Worm (Caenorhabditis elegans): ENCODE results near the gene gcy-7.

gcy-7 gene

DNA sequence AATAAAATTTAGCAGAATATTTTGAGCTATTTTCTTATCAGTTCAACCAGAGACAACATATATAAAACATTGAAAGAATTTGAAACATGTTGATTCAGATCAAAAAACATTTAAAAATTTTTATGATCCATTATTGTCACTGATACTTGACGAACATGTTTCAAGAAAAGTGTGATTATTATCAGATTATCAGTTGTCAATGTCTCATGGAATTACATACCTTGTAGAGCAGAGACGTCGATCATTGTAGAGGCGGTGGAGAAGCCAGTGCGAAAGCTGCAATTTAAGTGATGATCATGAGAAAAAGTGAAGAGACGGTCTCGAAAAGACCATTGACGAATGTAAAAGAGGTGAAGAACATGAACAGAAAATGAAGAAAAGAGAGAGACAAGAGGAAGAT is 15.2 kb downstream of the gcy-7 start, which contains the start of gene F52E1.9 (continued):
- TF ChIP-seq ceh-32 (tag; optimal IDR thresholded peaks at IDR 0.05; ENCODE audit: poor library complexity) (no peak), nhr-48 (tag; optimal IDR thresholded peaks at IDR 0.05) (peak; percentile 17), php-3 (GFP tag; IDR thresholded peaks at IDR 0.05) (peak; percentile 96), nhr-102 (tag; optimal IDR thresholded peaks at IDR 0.05) (peak; percentile 0)

ce11 chrV:8403152-8403551 is 16.0 kb downstream of the gcy-7 start:
- TF ChIP-seq mes-2 (tag; optimal IDR thresholded peaks at IDR 0.05; ENCODE audit: poor library complexity, severe bottlenecking) (peak; percentile 33), lin-1 (GFP tag; IDR thresholded peaks at IDR 0.05) (0 out of 2 replicates have a peak, but pooled peaks have one; percentile 43), nhr-28 (tag; optimal IDR thresholded peaks at IDR 0.05) (peak; percentile 7), fkh-10 (GFP tag; optimal IDR thresholded peaks at IDR 0.05) (no peak), hlh-30 (tag; optimal IDR thresholded peaks at IDR 0.05; ENCODE audit: insufficient read depth) (peak; percentile 73), cey-2 (tag; optimal IDR thresholded peaks at IDR 0.05; ENCODE audit: borderline replicate concordance, insufficient read depth) (peak; percentile 8), zfp-2 (tag; optimal IDR thresholded peaks at IDR 0.05) (no peak), aha-1 (tag) (no peak), daf-16 (GFP tag; optimal IDR thresholded peaks at IDR 0.05) (no peak), daf-16 (tag; optimal IDR thresholded peaks at IDR 0.05) (peak; percentile 37), madf-9 (GFP tag; conservative IDR thresholded peaks at IDR 0.05) (no peak), dve-1 (tag; optimal IDR thresholded peaks at IDR 0.05; ENCODE audit: insufficient read depth) (peak; percentile 46), T26A8.4 (GFP tag; IDR thresholded peaks at IDR 0.05) (no peak), hif-1 (tag; optimal IDR thresholded peaks at IDR 0.05) (peak in 1 of 2 experiments; percentile 35), daf-19 (GFP tag; conservative IDR thresholded peaks at IDR 0.05) (no peak), mxl-3 (GFP tag; optimal IDR thresholded peaks at IDR 0.05) (peak; percentile 41), hlh-11 (tag; optimal IDR thresholded peaks at IDR 0.05) (peak; percentile 80), rbr-2 (tag; optimal IDR thresholded peaks at IDR 0.05) (no peak), nhr-25 (tag; optimal IDR thresholded peaks at IDR 0.05; ENCODE audit: borderline replicate concordance, insufficient read depth) (no peak), pqm-1 (tag; optimal IDR thresholded peaks at IDR 0.05) (peak; percentile 32), mdl-1 (tag; optimal IDR thresholded peaks at IDR 0.05) (peak in 1 of 2 experiments; percentile 64), Y75B8A.6 (GFP tag; IDR thresholded peaks at IDR 0.05) (no peak), mdt-29 (GFP tag; IDR thresholded peaks at IDR 0.05) (no peak), tra-1 (GFP tag; IDR thresholded peaks at IDR 0.05) (0 out of 2 replicates have a peak, but pooled peaks have one; percentile 47), dmd-6 (GFP tag; IDR thresholded peaks at IDR 0.05) (peak; percentile 60)

DNA sequence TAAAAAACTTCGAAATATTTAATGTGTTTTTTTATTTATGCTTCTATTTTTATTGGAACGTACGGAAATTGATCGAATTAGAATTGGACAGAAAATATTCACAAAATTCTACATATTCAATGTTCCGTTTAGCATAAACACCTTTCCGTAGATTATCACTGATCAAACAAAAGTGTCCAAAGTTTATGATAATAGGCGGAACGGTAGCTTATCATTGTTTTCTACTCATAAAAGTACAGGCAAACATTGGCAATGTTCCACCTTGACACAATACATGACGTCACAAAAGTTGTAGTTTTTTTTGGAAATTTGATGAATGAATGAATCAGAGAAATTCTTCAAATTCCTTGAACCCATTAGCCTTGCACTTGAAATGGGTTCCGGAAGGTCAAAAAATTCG is 16.8 kb downstream of the gcy-7 start:
- no peak for TF ChIP-seq lsy-2 (tag; optimal IDR thresholded peaks at IDR 0.05)
- TF ChIP-seq nhr-42 (GFP tag; IDR thresholded peaks at IDR 0.05) = no peak
- TF ChIP-seq zfp-2 (tag; optimal IDR thresholded peaks at IDR 0.05) = no peak
- peak; percentile 41 for TF ChIP-seq dve-1 (tag; optimal IDR thresholded peaks at IDR 0.05; ENCODE audit: insufficient read depth)
- no peak for TF ChIP-seq daf-16 (GFP tag; optimal IDR thresholded peaks at IDR 0.05)
- TF ChIP-seq daf-16 (tag; optimal IDR thresholded peaks at IDR 0.05) = peak; percentile 55
- TF ChIP-seq hlh-11 (tag; optimal IDR thresholded peaks at IDR 0.05) = peak; percentile 27
- TF ChIP-seq skn-1 (tag; optimal IDR thresholded peaks at IDR 0.05) = no peak
- TF ChIP-seq F49E8.2 (tag; optimal IDR thresholded peaks at IDR 0.05; ENCODE audit: borderline replicate concordance) = no peak
- peak; percentile 4 for TF ChIP-seq pqm-1 (tag; optimal IDR thresholded peaks at IDR 0.05)
- TF ChIP-seq mep-1 (tag; optimal IDR thresholded peaks at IDR 0.05) = no peak

DNA sequence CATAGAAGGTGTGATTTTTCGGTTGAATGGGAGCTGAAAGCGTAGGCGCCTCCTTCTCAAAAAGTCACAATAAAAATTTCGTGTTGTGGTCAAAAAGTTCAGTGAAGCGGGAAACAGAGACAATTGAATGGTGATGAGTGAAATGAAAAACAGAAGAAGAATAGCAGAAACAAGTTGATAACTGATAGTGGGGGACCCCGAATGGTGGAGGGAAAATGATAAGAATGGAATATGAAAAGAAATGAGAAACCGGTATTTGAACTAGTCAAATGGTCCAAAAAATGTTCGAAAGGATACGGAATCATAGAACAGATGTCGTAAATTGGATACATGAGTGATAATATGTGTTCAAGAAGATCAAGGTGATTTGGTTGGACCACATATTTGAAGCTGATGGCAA is 17.2 kb downstream of the gcy-7 start:
- no peak for TF ChIP-seq lir-3 (tag; optimal IDR thresholded peaks at IDR 0.05)
- peak; percentile 12 for TF ChIP-seq aha-1 (tag)
- no peak for TF ChIP-seq F49E8.2 (tag; optimal IDR thresholded peaks at IDR 0.05; ENCODE audit: borderline replicate concordance)
- no peak for TF ChIP-seq spr-3 (GFP tag; optimal IDR thresholded peaks at IDR 0.05)
- no peak for TF ChIP-seq nhr-102 (tag; optimal IDR thresholded peaks at IDR 0.05)
- TF ChIP-seq nhr-76 (tag; optimal IDR thresholded peaks at IDR 0.05) = no peak
- TF ChIP-seq ceh-82 (tag; optimal IDR thresholded peaks at IDR 0.05) = no peak
- TF ChIP-seq ceh-20 (GFP tag; IDR thresholded peaks at IDR 0.05) = no peak
- TF ChIP-seq mdl-1 (tag; optimal IDR thresholded peaks at IDR 0.05) = no peak
- no peak for TF ChIP-seq lsy-2 (tag; optimal IDR thresholded peaks at IDR 0.05)
- no peak for TF ChIP-seq ceh-44 (GFP tag; IDR thresholded peaks at IDR 0.05)
- no peak for TF ChIP-seq lin-29 (GFP tag; IDR thresholded peaks at IDR 0.05)
- TF ChIP-seq nhr-28 (tag; optimal IDR thresholded peaks at IDR 0.05) = peak; percentile 35
- TF ChIP-seq hmg-1.1 (GFP tag; IDR thresholded peaks at IDR 0.05) = 0 out of 2 replicates have a peak, but pooled peaks have one; percentile 12
- TF ChIP-seq dpl-1 (GFP tag; optimal IDR thresholded peaks at IDR 0.05) = no peak
- TF ChIP-seq egl-43 (GFP tag; IDR thresholded peaks at IDR 0.05) = no peak
- TF ChIP-seq F26F4.8 (GFP tag; conservative IDR thresholded peaks at IDR 0.05) = no peak
